Worm (Caenorhabditis elegans): ENCODE measurements around the gene ctsa-3.1.

Gene ctsa-3.1

ce11 chrII:7189120-7189519 lies 43.5 kb upstream of the ctsa-3.1 start, which contains the start of gene E04F6.4:
TSS of gene E04F6.4 (plus strand) at chrII:7189420.
- no peak for TF ChIP-seq hlh-30 (tag; optimal IDR thresholded peaks at IDR 0.05; ENCODE audit: insufficient read depth)
- no peak for TF ChIP-seq pros-1 (tag; optimal IDR thresholded peaks at IDR 0.05)
- no peak for TF ChIP-seq lin-11 (tag; optimal IDR thresholded peaks at IDR 0.05)
- no peak for TF ChIP-seq ama-1 (optimal IDR thresholded peaks at IDR 0.05)
- TF ChIP-seq ceh-31 (tag; optimal IDR thresholded peaks at IDR 0.05) = no peak
- no peak for TF ChIP-seq elt-4 (tag; optimal IDR thresholded peaks at IDR 0.05)
- TF ChIP-seq elt-2 (tag; optimal IDR thresholded peaks at IDR 0.05) = no peak
- TF ChIP-seq ceh-48 (tag; optimal IDR thresholded peaks at IDR 0.05) = no peak
- TF ChIP-seq ceh-34 (tag; optimal IDR thresholded peaks at IDR 0.05) = no peak
- TF ChIP-seq pag-3 (tag; optimal IDR thresholded peaks at IDR 0.05; ENCODE audit: borderline replicate concordance) = no peak
- no peak for TF ChIP-seq unc-86 (tag; optimal IDR thresholded peaks at IDR 0.05)
- TF ChIP-seq syd-9 (tag; optimal IDR thresholded peaks at IDR 0.05) = no peak
- TF ChIP-seq ets-4 (tag; optimal IDR thresholded peaks at IDR 0.05) = no peak
- no peak for TF ChIP-seq hlh-15 (tag; optimal IDR thresholded peaks at IDR 0.05)
- no peak for TF ChIP-seq lim-6 (tag; optimal IDR thresholded peaks at IDR 0.05)

- TF ChIP-seq npax-4 (tag; optimal IDR thresholded peaks at IDR 0.05) = no peak
Observed at ce11 chrII:7195541-7195940, 37.1 kb upstream of the ctsa-3.1 start, which contains the start of gene acdh-12. TSS of gene acdh-12 (minus strand) at chrII:7195641.

- TF ChIP-seq elt-2 (tag; optimal IDR thresholded peaks at IDR 0.05) (peak; percentile 16), unc-3 (GFP tag; conservative IDR thresholded peaks at IDR 0.05) (no peak), unc-3 (tag; optimal IDR thresholded peaks at IDR 0.05) (no peak)
Observed at ce11 chrII:7196040-7196439, 36.6 kb upstream of the ctsa-3.1 start, which contains the start of gene maoc-1. TSS of gene maoc-1 (plus strand) at chrII:7196276.

- no peak for TF ChIP-seq ceh-31 (tag; optimal IDR thresholded peaks at IDR 0.05)
- TF ChIP-seq mec-3 (tag; optimal IDR thresholded peaks at IDR 0.05; ENCODE audit: borderline replicate concordance) = no peak
- no peak for TF ChIP-seq dmd-4 (tag; optimal IDR thresholded peaks at IDR 0.05; ENCODE audit: borderline replicate concordance)
- TF ChIP-seq ceh-18 (tag; optimal IDR thresholded peaks at IDR 0.05) = no peak
- no peak for TF ChIP-seq unc-55 (GFP tag; optimal IDR thresholded peaks at IDR 0.05)
- TF ChIP-seq tbx-7 (tag; optimal IDR thresholded peaks at IDR 0.05) = no peak
- TF ChIP-seq unc-86 (tag; optimal IDR thresholded peaks at IDR 0.05) = no peak
- TF ChIP-seq sox-4 (tag; optimal IDR thresholded peaks at IDR 0.05) = no peak
- TF ChIP-seq ceh-22 (tag; optimal IDR thresholded peaks at IDR 0.05) = no peak
- TF ChIP-seq ceh-30 (tag; optimal IDR thresholded peaks at IDR 0.05) = no peak
- no peak for TF ChIP-seq elt-2 (tag; optimal IDR thresholded peaks at IDR 0.05)
- TF ChIP-seq nhr-11 (tag; optimal IDR thresholded peaks at IDR 0.05) = no peak
- TF ChIP-seq Y22D7AL.16 (tag; optimal IDR thresholded peaks at IDR 0.05) = no peak
- TF ChIP-seq sdc-2 (tag; optimal IDR thresholded peaks at IDR 0.05) = no peak
- TF ChIP-seq ceh-19 (GFP tag; optimal IDR thresholded peaks at IDR 0.05) = no peak
- no peak for TF ChIP-seq fax-1 (tag; optimal IDR thresholded peaks at IDR 0.05)
Observed at ce11 chrII:7197434-7197833, 35.2 kb upstream of the ctsa-3.1 start.

ce11 chrII:7199308-7199707 lies 33.3 kb upstream of the ctsa-3.1 start, which contains the start of gene E04F6.6:
TSS of gene E04F6.6 (minus strand) at chrII:7199565.
- TF ChIP-seq ceh-45 (GFP tag; IDR thresholded peaks at IDR 0.05) = no peak
- TF ChIP-seq ceh-2 (tag; optimal IDR thresholded peaks at IDR 0.05) = no peak
- no peak for TF ChIP-seq pax-1 (tag; optimal IDR thresholded peaks at IDR 0.05)
- no peak for TF ChIP-seq C08G9.2 (tag; optimal IDR thresholded peaks at IDR 0.05)
- TF ChIP-seq unc-55 (GFP tag; optimal IDR thresholded peaks at IDR 0.05) = no peak
- no peak for TF ChIP-seq dve-1 (tag; optimal IDR thresholded peaks at IDR 0.05)
- TF ChIP-seq dmd-4 (tag; optimal IDR thresholded peaks at IDR 0.05; ENCODE audit: borderline replicate concordance) = no peak
- TF ChIP-seq ets-4 (tag; optimal IDR thresholded peaks at IDR 0.05) = no peak
- TF ChIP-seq unc-86 (tag; optimal IDR thresholded peaks at IDR 0.05) = no peak
- TF ChIP-seq gmeb-2 (tag; optimal IDR thresholded peaks at IDR 0.05) = no peak
- no peak for TF ChIP-seq madf-2 (tag; optimal IDR thresholded peaks at IDR 0.05)
- TF ChIP-seq tbx-2 (tag; optimal IDR thresholded peaks at IDR 0.05) = no peak
- no peak for TF ChIP-seq pqm-1 (tag; optimal IDR thresholded peaks at IDR 0.05)
- no peak for TF ChIP-seq npax-4 (tag; optimal IDR thresholded peaks at IDR 0.05)
- no peak for TF ChIP-seq pat-9 (tag; optimal IDR thresholded peaks at IDR 0.05)
- TF ChIP-seq sox-4 (tag; optimal IDR thresholded peaks at IDR 0.05) = no peak
- no peak for TF ChIP-seq mec-3 (tag; optimal IDR thresholded peaks at IDR 0.05; ENCODE audit: borderline replicate concordance)
- TF ChIP-seq hlh-15 (tag; optimal IDR thresholded peaks at IDR 0.05) = no peak
- no peak for TF ChIP-seq zip-5 (tag; optimal IDR thresholded peaks at IDR 0.05)

Measured in whole organism, late embryonic.